Worm (Caenorhabditis elegans): Measurements from ENCODE around the gene ocr-3.

The ocr-3 gene

ce11 chrX:15168424-15168823, at the start of gene ocr-3:
TSS of gene ocr-3 (plus strand) at chrX:15168724.
- TF ChIP-seq nhr-85 (tag): peak; percentile 26
- no peak for TF ChIP-seq fkh-8 (tag; optimal IDR thresholded peaks at IDR 0.05)

DNA sequence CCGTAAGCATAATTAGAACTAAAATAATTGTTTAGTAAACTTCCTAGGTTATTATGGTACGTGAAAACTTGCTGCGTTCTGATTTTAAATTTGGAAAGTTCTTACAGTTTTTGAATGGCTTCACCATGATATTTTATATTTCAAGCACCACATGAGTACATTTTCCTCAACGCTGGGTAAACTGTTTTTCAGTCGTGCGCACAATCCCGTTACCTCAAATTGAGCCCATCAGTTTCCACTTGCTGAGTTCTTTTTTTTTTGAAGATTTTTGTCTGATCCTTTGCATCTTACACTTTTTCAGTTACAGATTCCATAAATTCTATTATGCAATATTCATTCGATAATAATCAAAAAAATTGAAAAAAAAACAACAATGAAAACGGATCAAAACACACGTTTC, 48.0 kb upstream of the ocr-3 start:
- no peak for TF ChIP-seq vab-15 (tag; optimal IDR thresholded peaks at IDR 0.05)
- TF ChIP-seq pqm-1 (tag; optimal IDR thresholded peaks at IDR 0.05): no peak
- no peak for TF ChIP-seq efl-3 (GFP tag; optimal IDR thresholded peaks at IDR 0.05)
- TF ChIP-seq efl-1 (optimal IDR thresholded peaks at IDR 0.05): no peak
- no peak for TF ChIP-seq efl-1 (GFP tag; optimal IDR thresholded peaks at IDR 0.05 in 1 of 2)
- no peak for TF ChIP-seq nhr-76 (tag; optimal IDR thresholded peaks at IDR 0.05)
- no peak for TF ChIP-seq zip-4 (GFP tag; optimal IDR thresholded peaks at IDR 0.05)
- TF ChIP-seq fkh-8 (tag; optimal IDR thresholded peaks at IDR 0.05): no peak
- no peak for TF ChIP-seq lir-3 (tag; optimal IDR thresholded peaks at IDR 0.05; ENCODE audit: poor library complexity)
- TF ChIP-seq unc-86 (tag; optimal IDR thresholded peaks at IDR 0.05): no peak
- no peak for TF ChIP-seq ceh-88 (GFP tag; IDR thresholded peaks at IDR 0.05)
- TF ChIP-seq lin-15B (tag; optimal IDR thresholded peaks at IDR 0.05): no peak
- TF ChIP-seq isw-1 (GFP tag; IDR thresholded peaks at IDR 0.05): no peak
- no peak for TF ChIP-seq unc-98 (GFP tag; IDR thresholded peaks at IDR 0.05)
- no peak for TF ChIP-seq sptf-1 (tag; optimal IDR thresholded peaks at IDR 0.05)
- no peak for TF ChIP-seq sox-4 (tag; optimal IDR thresholded peaks at IDR 0.05)
- TF ChIP-seq mab-9 (GFP tag; IDR thresholded peaks at IDR 0.05): no peak
- TF ChIP-seq egl-13 (tag; optimal IDR thresholded peaks at IDR 0.05): no peak
- no peak for TF ChIP-seq skn-1 (tag; optimal IDR thresholded peaks at IDR 0.05)
- TF ChIP-seq lin-35 (GFP tag; optimal IDR thresholded peaks at IDR 0.05): no peak
- TF ChIP-seq sup-37 (GFP tag; optimal IDR thresholded peaks at IDR 0.05): no peak

DNA sequence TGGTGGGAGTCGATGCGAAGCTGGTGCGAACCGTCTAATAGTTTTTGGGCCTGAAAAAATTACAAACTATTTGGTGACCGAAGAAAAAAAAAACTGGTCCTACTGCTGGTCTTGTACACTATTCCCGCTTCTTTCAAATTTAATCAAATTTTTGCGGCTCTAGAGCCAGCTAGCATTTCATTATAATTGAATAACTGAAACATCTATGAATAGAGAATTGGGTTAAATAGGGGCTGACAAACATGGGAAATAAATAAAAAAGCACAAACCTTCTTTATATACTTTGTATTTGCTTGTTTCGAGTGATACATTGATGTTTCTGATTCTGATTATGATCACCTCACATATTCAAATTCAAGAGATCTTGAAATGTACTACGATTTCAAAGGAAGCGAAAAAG, 43.4 kb upstream of the ocr-3 start:
- TF ChIP-seq xbp-1 (tag; optimal IDR thresholded peaks at IDR 0.05) (no peak), F16B12.6 (tag; optimal IDR thresholded peaks at IDR 0.05) (no peak), fkh-4 (tag; optimal IDR thresholded peaks at IDR 0.05; ENCODE audit: borderline replicate concordance) (no peak), swsn-7 (tag; optimal IDR thresholded peaks at IDR 0.05) (no peak), fkh-8 (tag; optimal IDR thresholded peaks at IDR 0.05) (no peak), hpl-2 (GFP tag; optimal IDR thresholded peaks at IDR 0.05) (no peak), lsy-2 (tag; optimal IDR thresholded peaks at IDR 0.05) (no peak)

- peak; percentile 20 for TF ChIP-seq ceh-8 (GFP tag; optimal IDR thresholded peaks at IDR 0.05)
- peak; percentile 54 for TF ChIP-seq lin-14 (GFP tag; optimal IDR thresholded peaks at IDR 0.05)
- no peak for TF ChIP-seq unc-130 (tag; optimal IDR thresholded peaks at IDR 0.05)
These were observed 41.8 kb upstream of the ocr-3 start for ce11 chrX:15126736-15127135.

DNA sequence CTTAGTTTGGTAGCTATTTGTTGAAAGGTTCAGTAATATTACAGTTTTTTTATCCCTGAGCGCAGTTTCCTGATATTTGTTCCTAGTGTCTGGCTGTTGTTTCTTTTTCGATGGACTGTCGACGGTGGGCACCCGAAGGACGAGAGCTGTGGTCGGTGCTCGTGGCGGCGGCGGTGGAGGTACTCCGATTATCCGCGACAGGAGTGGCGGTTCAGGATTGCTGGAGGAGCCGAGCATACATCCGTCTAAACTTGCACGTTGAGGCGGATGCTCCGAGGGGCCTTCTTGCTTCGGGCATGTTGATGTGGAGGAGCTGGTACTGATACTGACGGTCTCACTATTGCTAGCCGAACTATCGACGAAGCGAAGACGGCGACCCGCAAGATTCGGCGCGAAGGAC, 41.2 kb upstream of the ocr-3 start:
- TF ChIP-seq mep-1 (tag; optimal IDR thresholded peaks at IDR 0.05) (no peak), aha-1 (tag; optimal IDR thresholded peaks at IDR 0.05) (no peak), sox-4 (tag; optimal IDR thresholded peaks at IDR 0.05) (no peak), skn-1 (tag; optimal IDR thresholded peaks at IDR 0.05) (no peak), ztf-4 (tag; optimal IDR thresholded peaks at IDR 0.05) (no peak), elt-3 (tag; optimal IDR thresholded peaks at IDR 0.05) (no peak), elt-2 (tag; optimal IDR thresholded peaks at IDR 0.05) (no peak), nhr-85 (tag) (no peak), hlh-4 (tag; optimal IDR thresholded peaks at IDR 0.05) (no peak), mab-9 (GFP tag; IDR thresholded peaks at IDR 0.05) (no peak), Y116A8C.19 (tag; optimal IDR thresholded peaks at IDR 0.05; ENCODE audit: borderline replicate concordance) (no peak), vab-15 (tag; optimal IDR thresholded peaks at IDR 0.05) (no peak), jun-1 (tag; optimal IDR thresholded peaks at IDR 0.05) (no peak), dpl-1 (GFP tag; optimal IDR thresholded peaks at IDR 0.05) (no peak), dsc-1 (tag; optimal IDR thresholded peaks at IDR 0.05) (no peak), lin-13 (GFP tag; optimal IDR thresholded peaks at IDR 0.05) (no peak)

Measured in whole organism, L1 larva.